Fruit fly (Drosophila melanogaster): Measurements from ENCODE around the gene fax.

The fax gene

dm6 chr3L:16377768-16378764 is 33.6 kb downstream of the fax start, which contains the start of gene roq (continued):
- TF ChIP-seq nerfin-1 (tag; optimal IDR thresholded peaks at IDR 0.05) (no peak), maf-S (GFP tag; optimal IDR thresholded peaks at IDR 0.05) (no peak), D19B (GFP tag; optimal IDR thresholded peaks at IDR 0.05) (no peak), nmo (GFP tag; optimal IDR thresholded peaks at IDR 0.05) (peak; percentile 57), wor (GFP tag; IDR thresholded peaks at IDR 0.05) (no peak), Bgb (GFP tag; IDR thresholded peaks at IDR 0.05; ENCODE audit: partially characterized antibody) (peak; percentile 67), CG30020 (tag; optimal IDR thresholded peaks at IDR 0.05) (peak; percentile 3), ems (GFP tag; optimal IDR thresholded peaks at IDR 0.05) (no peak), CG4424 (GFP tag; optimal IDR thresholded peaks at IDR 0.05) (no peak), Lim3 (GFP tag; IDR thresholded peaks at IDR 0.05) (no peak), CG3407 (GFP tag; optimal IDR thresholded peaks at IDR 0.05) (no peak), CG4282 (GFP tag; optimal IDR thresholded peaks at IDR 0.05) (no peak), CG5180 (GFP tag; optimal IDR thresholded peaks at IDR 0.05) (no peak), CG9932 (GFP tag; IDR thresholded peaks at IDR 0.05) (no peak), NC2α (GFP tag; optimal IDR thresholded peaks at IDR 0.05) (no peak), CG14667 (GFP tag; IDR thresholded peaks at IDR 0.05) (no peak), insv (GFP tag; optimal IDR thresholded peaks at IDR 0.05) (peak in 1 of 2 experiments; percentile 72), CG4617 (GFP tag; optimal IDR thresholded peaks at IDR 0.05; ENCODE audit: borderline replicate concordance) (peak; percentile 81), seq (GFP tag; IDR thresholded peaks at IDR 0.05) (no peak), HHEX (GFP tag; optimal IDR thresholded peaks at IDR 0.05) (no peak), CG1832 (GFP tag; optimal IDR thresholded peaks at IDR 0.05) (no peak), lilli (GFP tag; optimal IDR thresholded peaks at IDR 0.05) (no peak), CG11723 (GFP tag; optimal IDR thresholded peaks at IDR 0.05) (no peak), gfzf (GFP tag; optimal IDR thresholded peaks at IDR 0.05) (peak; percentile 96), CG13894 (tag; optimal IDR thresholded peaks at IDR 0.05) (no peak), CG31224 (GFP tag; IDR thresholded peaks at IDR 0.05) (no peak), toy (GFP tag; IDR thresholded peaks at IDR 0.05) (no peak), dmrt11E (tag; optimal IDR thresholded peaks at IDR 0.05) (no peak), Hmx (GFP tag; optimal IDR thresholded peaks at IDR 0.05) (no peak), E2f2 (GFP tag; IDR thresholded peaks at IDR 0.05) (peak; percentile 89), CoRest (tag; optimal IDR thresholded peaks at IDR 0.05) (peak; percentile 34), Nf-YC (tag; optimal IDR thresholded peaks at IDR 0.05) (no peak), inv (GFP tag; IDR thresholded peaks at IDR 0.05; ENCODE audit: partially characterized antibody) (no peak), CG18476 (GFP tag; optimal IDR thresholded peaks at IDR 0.05) (no peak), Rx (GFP tag; IDR thresholded peaks at IDR 0.05) (no peak), org-1 (GFP tag; optimal IDR thresholded peaks at IDR 0.05) (no peak), CG9215 (GFP tag; IDR thresholded peaks at IDR 0.05) (no peak), CG10147 (GFP tag; optimal IDR thresholded peaks at IDR 0.05) (no peak), CG17829 (tag; optimal IDR thresholded peaks at IDR 0.05) (peak; percentile 51), CG7556 (GFP tag; optimal IDR thresholded peaks at IDR 0.05) (no peak), Chrac-16 (GFP tag; optimal IDR thresholded peaks at IDR 0.05) (no peak), dm (GFP tag; optimal IDR thresholded peaks at IDR 0.05) (no peak), CG10979 (tag; optimal IDR thresholded peaks at IDR 0.05) (no peak), fd96Cb (tag; optimal IDR thresholded peaks at IDR 0.05) (no peak), CG15696 (tag; optimal IDR thresholded peaks at IDR 0.05) (no peak), Mad (GFP tag; optimal IDR thresholded peaks at IDR 0.05) (no peak), Ets97D (GFP tag; optimal IDR thresholded peaks at IDR 0.05) (peak; percentile 70), ash1 (GFP tag; optimal IDR thresholded peaks at IDR 0.05) (no peak), CG16815 (GFP tag; optimal IDR thresholded peaks at IDR 0.05) (no peak)

Measured in whole organism, embryonic.